Worm (Caenorhabditis elegans) whole organism, L3 larva: ENCODE data around the gene B0393.9.

ENCODE experiments used
- elt-2 ChIP-seq: sonication (generic microtip); optimal IDR thresholded peaks from 2 replicates; lab custom pipeline; 2016; ENCODE audit warnings: missing genetic modification reagents, mild to moderate bottlenecking, missing genetic modification characterization, missing compliant biosample characterization
- elt-3 ChIP-seq, 3 experiments: fragments of 150-350 bp in 1 of 3; sonication (generic microtip) in 2 of 3; optimal IDR thresholded peaks; 2 replicates in 2 of 3; 4 replicates in 1 of 3; lab custom pipeline; 2014 to 2017; ENCODE audit warnings: missing biosample characterization in 3 of 3, missing genetic modification characterization in 3 of 3
- unc-62 ChIP-seq: fragments of 150-350 bp; sonication (generic microtip); optimal IDR thresholded peaks from 4 replicates; lab custom pipeline; 2014; ENCODE audit warnings: missing biosample characterization, missing genetic modification reagents, missing genetic modification characterization
- zag-1 ChIP-seq: fragments of 150-350 bp; optimal IDR thresholded peaks from 2 replicates; lab custom pipeline; 2014; ENCODE audit warnings: missing biosample characterization, missing genetic modification characterization

DNA sequence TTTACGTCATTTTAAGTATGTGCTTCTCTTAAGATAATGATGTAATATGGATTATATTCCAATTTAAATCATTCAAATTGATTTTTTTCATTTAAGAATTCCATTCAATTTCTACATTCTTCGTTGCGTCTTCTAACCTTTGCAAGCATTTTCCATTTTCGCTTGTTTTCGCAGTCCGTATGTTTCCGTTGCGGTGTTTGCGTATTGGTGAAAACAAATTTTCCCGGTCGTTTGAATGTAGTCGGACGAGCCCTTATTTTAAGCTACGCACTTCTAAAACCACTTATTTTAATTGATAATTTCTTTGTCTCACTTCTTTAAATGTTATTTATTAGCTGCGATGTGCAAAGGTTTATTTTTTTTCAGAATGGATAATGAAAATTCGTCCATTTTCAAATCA, 5.8 kb upstream of the B0393.9 start, which contains the start of gene mel-28:
- TF ChIP-seq unc-62 (GFP tag; lab: Kevin White, UChicago) (no peak), elt-3 (tag; optimal IDR thresholded peaks at IDR 0.05; lab: Kevin White, UChicago) (no peak), zag-1 (no peak), elt-2 (tag; lab: Kevin White, UChicago) (no peak)
